Fruit fly (Drosophila melanogaster): Measurements from ENCODE around the gene Taf4.

Taf4 gene

DNA sequence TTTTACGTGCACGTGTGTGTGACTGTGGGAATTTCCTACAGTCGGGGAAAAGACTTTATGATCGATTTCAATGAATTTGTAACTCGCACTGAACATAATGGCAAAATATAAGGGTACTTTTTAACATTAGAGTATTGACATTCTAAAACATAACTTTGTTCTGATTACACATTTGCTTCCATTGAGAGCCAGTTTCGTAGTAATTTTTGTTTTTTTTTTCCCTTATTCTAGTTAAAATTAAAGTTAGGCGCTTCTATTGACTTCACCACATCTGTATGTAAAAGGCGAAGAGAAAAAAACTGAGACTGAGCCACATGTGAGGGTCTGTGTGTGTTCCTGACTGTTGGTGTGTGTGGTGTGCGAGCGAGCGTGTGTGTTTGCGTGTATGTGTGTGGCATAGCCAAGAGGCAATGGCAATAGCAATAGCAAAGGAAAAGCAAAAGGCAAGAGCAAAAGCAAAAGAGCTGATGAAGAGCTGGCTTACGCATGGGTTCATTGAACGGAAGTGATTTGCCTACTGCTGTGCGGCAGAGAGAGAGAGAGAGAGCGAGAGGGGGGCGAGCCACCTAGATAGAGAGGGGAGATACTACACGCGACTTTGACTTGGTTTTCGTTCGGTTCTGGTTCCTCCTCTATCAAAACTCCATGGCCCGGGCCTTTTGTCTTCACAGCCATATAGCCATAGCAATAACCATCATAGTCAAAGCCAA lies 49.0 kb downstream of the Taf4 start (continued):
- peak; percentile 33 for TF ChIP-seq CG1647 (GFP tag; optimal IDR thresholded peaks at IDR 0.05)
- TF ChIP-seq CG10274 (GFP tag; optimal IDR thresholded peaks at IDR 0.05) = peak; percentile 68
- TF ChIP-seq zen (tag; optimal IDR thresholded peaks at IDR 0.05) = no peak
- TF ChIP-seq Atf3 (GFP tag; optimal IDR thresholded peaks at IDR 0.05) = no peak
- TF ChIP-seq CG34376 (GFP tag; optimal IDR thresholded peaks at IDR 0.05) = peak; percentile 59
- TF ChIP-seq Taf1 (GFP tag; IDR thresholded peaks at IDR 0.05) = peak; percentile 56
- TF ChIP-seq Neu2 (GFP tag; optimal IDR thresholded peaks at IDR 0.05; ENCODE audit: borderline replicate concordance) = no peak
- no peak for TF ChIP-seq CG11456 (GFP tag; IDR thresholded peaks at IDR 0.05)
- peak; percentile 67 for TF ChIP-seq odd (GFP tag; optimal IDR thresholded peaks at IDR 0.05)
- TF ChIP-seq trem (tag; optimal IDR thresholded peaks at IDR 0.05) = peak; percentile 19
- TF ChIP-seq zen2 (GFP tag; IDR thresholded peaks at IDR 0.05; ENCODE audit: partially characterized antibody) = no peak
- TF ChIP-seq btn (GFP tag; optimal IDR thresholded peaks at IDR 0.05) = no peak
- peak; percentile 90 for TF ChIP-seq CG2120 (GFP tag; optimal IDR thresholded peaks at IDR 0.05)
- TF ChIP-seq phol (tag; optimal IDR thresholded peaks at IDR 0.05) = peak; percentile 63
- TF ChIP-seq CG12942 (GFP tag; optimal IDR thresholded peaks at IDR 0.05) = peak; percentile 32
- TF ChIP-seq CG17328 (GFP tag; IDR thresholded peaks at IDR 0.05) = peak; percentile 63
- TF ChIP-seq CG32772 (GFP tag; IDR thresholded peaks at IDR 0.05) = peak; percentile 57; the same call in 1 of the 2 replicates
- TF ChIP-seq ac (GFP tag; optimal IDR thresholded peaks at IDR 0.05) = no peak
- peak; percentile 56 for TF ChIP-seq Max (GFP tag; optimal IDR thresholded peaks at IDR 0.05)
- TF ChIP-seq peb (GFP tag; IDR thresholded peaks at IDR 0.05) = 0 out of 2 replicates have a peak, but pooled peaks have one; percentile 17
- TF ChIP-seq Asciz (GFP tag; optimal IDR thresholded peaks at IDR 0.05) = peak; percentile 55
- no peak for TF ChIP-seq CG5953 (GFP tag; IDR thresholded peaks at IDR 0.05)
- no peak for TF ChIP-seq CG43689 (GFP tag; IDR thresholded peaks at IDR 0.05)
- peak; percentile 87 for TF ChIP-seq so (GFP tag; IDR thresholded peaks at IDR 0.05)
- TF ChIP-seq CG2678 (tag; optimal IDR thresholded peaks at IDR 0.05) = peak; percentile 90
- TF ChIP-seq Usf (GFP tag; optimal IDR thresholded peaks at IDR 0.05) = peak; percentile 42
- peak; percentile 72 for TF ChIP-seq CG32532 (GFP tag; IDR thresholded peaks at IDR 0.05)
- peak; percentile 37 for TF ChIP-seq CG4854 (GFP tag; optimal IDR thresholded peaks at IDR 0.05)
- peak; percentile 52 for TF ChIP-seq CG6683 (GFP tag; optimal IDR thresholded peaks at IDR 0.05)
- no peak for TF ChIP-seq h (optimal IDR thresholded peaks at IDR 0.05)
- TF ChIP-seq lbe (GFP tag; optimal IDR thresholded peaks at IDR 0.05) = no peak
- TF ChIP-seq ewg (GFP tag; optimal IDR thresholded peaks at IDR 0.05) = peak; percentile 51
- peak; percentile 52 for TF ChIP-seq CG12236 (GFP tag; optimal IDR thresholded peaks at IDR 0.05)
- no peak for TF ChIP-seq CG10959 (GFP tag; IDR thresholded peaks at IDR 0.05)
- TF ChIP-seq pros (GFP tag; optimal IDR thresholded peaks at IDR 0.05) = no peak
- TF ChIP-seq dm (GFP tag; optimal IDR thresholded peaks at IDR 0.05) = peak; percentile 1
- TF ChIP-seq danr (GFP tag; IDR thresholded peaks at IDR 0.05) = peak; percentile 11; the same call in 1 of the 2 replicates
- TF ChIP-seq CG31441 (GFP tag; IDR thresholded peaks at IDR 0.05) = peak; percentile 77
- TF ChIP-seq Hmx (GFP tag; optimal IDR thresholded peaks at IDR 0.05) = peak; percentile 8
- peak; percentile 72; the same call in 2 of the 3 replicates for TF ChIP-seq CG2199 (GFP tag; IDR thresholded peaks at IDR 0.05)
- no peak for TF ChIP-seq jigr1 (GFP tag; IDR thresholded peaks at IDR 0.05)
- no peak for TF ChIP-seq grn (GFP tag; optimal IDR thresholded peaks at IDR 0.05)
- TF ChIP-seq Bteb2 (GFP tag; optimal IDR thresholded peaks at IDR 0.05) = peak; percentile 55
- peak; percentile 68 for TF ChIP-seq ind (GFP tag; optimal IDR thresholded peaks at IDR 0.05)
- TF ChIP-seq Dek (tag; optimal IDR thresholded peaks at IDR 0.05) = peak; percentile 68
- TF ChIP-seq NFAT (GFP tag; IDR thresholded peaks at IDR 0.05) = peak; percentile 32; the same call in 1 of the 2 replicates
- peak; percentile 34 for TF ChIP-seq Bdp1 (GFP tag; optimal IDR thresholded peaks at IDR 0.05)
- TF ChIP-seq ranshi (GFP tag; IDR thresholded peaks at IDR 0.05) = no peak
- TF ChIP-seq dpn (GFP tag; optimal IDR thresholded peaks at IDR 0.05) = peak; percentile 71 to 79
- peak; percentile 44; the same call in 1 of the 2 replicates for TF ChIP-seq sens-2 (GFP tag; IDR thresholded peaks at IDR 0.05)
- TF ChIP-seq sna (GFP tag; IDR thresholded peaks at IDR 0.05; ENCODE audit: partially characterized antibody) = no peak

Measured in whole organism, embryonic.